Fruit fly (Drosophila melanogaster) S2 (cell line): ENCODE results near the gene Grx5.

Source experiments
- CG8478 ChIP-seq: fragments of >200 bp; optimal IDR thresholded peaks from 2 replicates; lab custom pipeline; 2018
- CTCF ChIP-seq, 2 experiments: fragments of >200 bp; optimal IDR thresholded peaks; 2 replicates each; lab custom pipeline; 2018

DNA sequence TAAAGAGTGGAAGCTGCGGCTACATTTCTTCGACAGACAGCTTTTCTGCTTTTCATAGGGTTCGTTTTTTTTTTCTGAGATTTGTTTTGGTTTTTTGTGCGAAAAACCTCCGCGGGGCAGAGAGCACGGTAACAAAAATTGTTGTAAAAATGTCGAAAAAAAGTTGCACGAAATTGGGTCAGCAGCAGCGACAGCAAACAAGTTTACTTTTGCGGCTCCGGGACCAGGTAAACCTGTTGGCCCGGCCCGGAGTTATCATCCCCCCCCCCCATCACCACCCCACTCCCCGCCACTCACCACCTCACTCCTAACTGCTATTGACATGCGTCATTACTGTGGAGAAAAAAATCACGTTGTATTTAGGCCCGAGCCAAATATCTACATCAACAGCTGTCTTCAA is 30.4 kb upstream of the Grx5 start:
- TF ChIP-seq CTCF (optimal IDR thresholded peaks at IDR 0.05; lab: Kevin White, UChicago) (no peak), CG8478 (lab: Kevin White, UChicago) (no peak)
